Worm (Caenorhabditis elegans) whole organism, L2 larva: ENCODE results near the gene F19C7.8.
A peak's percentile ranks its signal among the peaks of the same experiment; 100 is the strongest.

Experiments used
- C34F6.9 ChIP-seq: fragments of 150-350 bp; optimal IDR thresholded peaks from 2 replicates; lab custom pipeline; 2014; ENCODE audit warnings: missing biosample characterization, missing genetic modification characterization
- F13H6.1 ChIP-seq: sonication (generic microtip); optimal IDR thresholded peaks from 2 replicates; lab custom pipeline; 2016; ENCODE audit warnings: missing genetic modification characterization, missing compliant biosample characterization
- Y55F3AM.14 ChIP-seq: fragments of 200-800 bp; sonication (Bioruptor generic); optimal IDR thresholded peaks from 2 replicates; lab custom pipeline; 2018; ENCODE audit warnings: mild to moderate bottlenecking, missing genetic modification characterization, missing compliant biosample characterization
- ZK546.5 ChIP-seq: sonication (generic microtip); optimal IDR thresholded peaks from 2 replicates; lab custom pipeline; 2017; ENCODE audit warnings: missing biosample characterization, missing genetic modification characterization
- aly-2 ChIP-seq: fragments of 150-350 bp; optimal IDR thresholded peaks from 2 replicates; lab custom pipeline; 2014; ENCODE audit warnings: missing biosample characterization, missing genetic modification characterization
- ama-1 ChIP-seq: fragments of 150-350 bp; optimal IDR thresholded peaks from 2 replicates; lab custom pipeline; 2018; ENCODE audit warnings: inconsistent platforms
- blmp-1 ChIP-seq: sonication (generic microtip); optimal IDR thresholded peaks from 2 replicates; lab custom pipeline; 2017; ENCODE audit warnings: missing genetic modification characterization, mild to moderate bottlenecking, missing compliant biosample characterization, antibody characterized with exemption, moderate library complexity; ENCODE audit not compliant: insufficient read depth
- ceh-16 ChIP-seq: fragments of 150-350 bp; optimal IDR thresholded peaks from 2 replicates; lab custom pipeline; 2014; ENCODE audit warnings: missing biosample characterization, missing genetic modification characterization
- ceh-82 ChIP-seq: fragments of 150-350 bp; optimal IDR thresholded peaks from 2 replicates; lab custom pipeline; 2014; ENCODE audit warnings: missing biosample characterization, missing genetic modification characterization
- crh-2 ChIP-seq: sonication (generic microtip); optimal IDR thresholded peaks from 2 replicates; lab custom pipeline; 2017; ENCODE audit warnings: missing biosample characterization, missing genetic modification characterization
- egl-27 ChIP-seq: sonication (generic microtip); optimal IDR thresholded peaks from 3 replicates; lab custom pipeline; 2017; ENCODE audit warnings: missing biosample characterization, missing genetic modification reagents, missing genetic modification characterization
- elt-1 ChIP-seq: fragments of 150-350 bp; optimal IDR thresholded peaks from 2 replicates; lab custom pipeline; 2014; ENCODE audit warnings: missing biosample characterization, missing genetic modification characterization
- fos-1 ChIP-seq: fragments of 150-350 bp; optimal IDR thresholded peaks from 2 replicates; lab custom pipeline; 2014; ENCODE audit warnings: missing biosample characterization, missing genetic modification characterization
- gmeb-1 ChIP-seq: fragments of 150-350 bp; optimal IDR thresholded peaks from 2 replicates; lab custom pipeline; 2014; ENCODE audit warnings: missing biosample characterization, missing genetic modification characterization
- lin-11 ChIP-seq: fragments of 150-350 bp; sonication (generic microtip); optimal IDR thresholded peaks from 2 replicates; lab custom pipeline; 2014; ENCODE audit warnings: missing biosample characterization, missing genetic modification characterization, inconsistent platforms, mixed read lengths
- lin-13 ChIP-seq: fragments of 150-350 bp; optimal IDR thresholded peaks from 2 replicates; lab custom pipeline; 2014; ENCODE audit warnings: missing biosample characterization, missing genetic modification reagents, missing genetic modification characterization
- mab-5 ChIP-seq: fragments of 150-350 bp; optimal IDR thresholded peaks from 2 replicates; lab custom pipeline; 2014; ENCODE audit warnings: missing biosample characterization, missing genetic modification characterization
- mdl-1 ChIP-seq, 2 experiments: fragments of 150-350 bp in 1 of 2; sonication (generic microtip) in 1 of 2; optimal IDR thresholded peaks; 2 replicates each; lab custom pipeline; 2017; ENCODE audit warnings: missing biosample characterization in 2 of 2, missing genetic modification characterization in 2 of 2
- nhr-129 ChIP-seq: fragments of 150-350 bp; optimal IDR thresholded peaks from 2 replicates; lab custom pipeline; 2014; ENCODE audit warnings: missing biosample characterization, missing genetic modification characterization
- nhr-21 ChIP-seq: fragments of 150-350 bp; optimal IDR thresholded peaks from 2 replicates; lab custom pipeline; 2014; ENCODE audit warnings: missing biosample characterization, missing genetic modification characterization
- nhr-237 ChIP-seq: fragments of 150-350 bp; optimal IDR thresholded peaks from 2 replicates; lab custom pipeline; 2014; ENCODE audit warnings: missing biosample characterization, missing genetic modification characterization
- nhr-25 ChIP-seq: fragments of 150-350 bp; sonication (generic microtip); optimal IDR thresholded peaks from 3 replicates; lab custom pipeline; 2014; ENCODE audit warnings: missing biosample characterization, missing genetic modification characterization
- nhr-6 ChIP-seq: fragments of 150-350 bp; optimal IDR thresholded peaks from 2 replicates; lab custom pipeline; 2014; ENCODE audit warnings: missing biosample characterization, missing genetic modification characterization
- nhr-77 ChIP-seq: fragments of 150-350 bp; optimal IDR thresholded peaks from 2 replicates; lab custom pipeline; 2014; ENCODE audit warnings: missing biosample characterization, missing genetic modification characterization
- skn-1 ChIP-seq: sonication (generic microtip); optimal IDR thresholded peaks from 2 replicates; lab custom pipeline; 2017; ENCODE audit warnings: missing biosample characterization, missing genetic modification characterization
- sma-3 ChIP-seq: sonication (generic microtip); optimal IDR thresholded peaks from 2 replicates; lab custom pipeline; 2016; ENCODE audit warnings: missing genetic modification reagents, missing genetic modification characterization, missing compliant biosample characterization
- sma-9 ChIP-seq, 2 experiments: fragments of 150-350 bp in 1 of 2; sonication (generic microtip) in 1 of 2; optimal IDR thresholded peaks; 2 replicates each; lab custom pipeline; 2014 to 2016; ENCODE audit warnings: missing genetic modification characterization in 2 of 2, mild to moderate bottlenecking in 1 of 2, missing biosample characterization in 1 of 2, missing compliant biosample characterization in 1 of 2, missing genetic modification reagents in 1 of 2, moderate library complexity in 1 of 2
- snpc-4 ChIP-seq: fragments of 150-350 bp; optimal IDR thresholded peaks from 2 replicates; lab custom pipeline; 2014; ENCODE audit warnings: missing biosample characterization, missing genetic modification characterization
- unc-39 ChIP-seq: fragments of 150-350 bp; optimal IDR thresholded peaks from 2 replicates; lab custom pipeline; 2014; ENCODE audit warnings: missing biosample characterization, missing genetic modification characterization
- unc-55 ChIP-seq: fragments of 150-350 bp; sonication (generic microtip); optimal IDR thresholded peaks from 3 replicates; lab custom pipeline; 2014; ENCODE audit warnings: missing biosample characterization, missing genetic modification reagents, missing genetic modification characterization
- unc-62 ChIP-seq: fragments of 150-350 bp; optimal IDR thresholded peaks from 2 replicates; lab custom pipeline; 2014; ENCODE audit warnings: missing biosample characterization, missing genetic modification reagents, missing genetic modification characterization
- zag-1 ChIP-seq: fragments of 150-350 bp; optimal IDR thresholded peaks from 2 replicates; lab custom pipeline; 2014; ENCODE audit warnings: missing biosample characterization, missing genetic modification characterization
- ztf-1 ChIP-seq: fragments of 200-800 bp; sonication (Bioruptor generic); conservative IDR thresholded peaks from 2 replicates; pipeline ENCODE4 v1.3.6; 2022; ENCODE audit warnings: missing genetic modification characterization, missing compliant biosample characterization
- ztf-11 ChIP-seq: sonication (generic microtip); optimal IDR thresholded peaks from 2 replicates; lab custom pipeline; 2017; ENCODE audit warnings: missing biosample characterization, missing genetic modification characterization
- ztf-4 ChIP-seq: fragments of 150-350 bp; optimal IDR thresholded peaks from 2 replicates; lab custom pipeline; 2014; ENCODE audit warnings: missing biosample characterization, missing genetic modification characterization

F19C7.8 gene

DNA sequence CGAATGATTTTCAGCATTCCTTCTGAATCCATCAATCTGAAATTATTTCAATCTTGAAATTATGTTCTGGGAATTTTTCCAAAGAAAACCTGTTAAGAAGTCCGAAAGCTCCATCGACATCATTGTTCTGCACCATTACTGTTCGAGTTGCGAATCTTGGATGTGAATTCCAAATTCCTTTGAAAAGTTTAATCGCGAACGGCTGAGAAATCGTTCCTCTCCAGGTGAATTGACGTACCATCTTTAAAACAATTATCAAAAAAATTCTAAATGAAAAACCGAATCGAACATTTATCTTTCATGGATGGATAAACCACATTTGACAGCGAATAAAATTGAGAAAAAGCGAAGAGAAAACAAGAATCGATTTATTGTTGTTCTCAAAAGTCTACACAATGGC is 21.4 kb upstream of the F19C7.8 start, which contains the start of gene mrps-21:
TSS of gene mrps-21 (minus strand) at position 241 of the 400 bp plus-strand sequence.
- peak; percentile 5 for TF ChIP-seq ama-1 (lab: Kevin White, UChicago)
- no peak for TF ChIP-seq blmp-1 (tag; lab: Kevin White, UChicago)

DNA sequence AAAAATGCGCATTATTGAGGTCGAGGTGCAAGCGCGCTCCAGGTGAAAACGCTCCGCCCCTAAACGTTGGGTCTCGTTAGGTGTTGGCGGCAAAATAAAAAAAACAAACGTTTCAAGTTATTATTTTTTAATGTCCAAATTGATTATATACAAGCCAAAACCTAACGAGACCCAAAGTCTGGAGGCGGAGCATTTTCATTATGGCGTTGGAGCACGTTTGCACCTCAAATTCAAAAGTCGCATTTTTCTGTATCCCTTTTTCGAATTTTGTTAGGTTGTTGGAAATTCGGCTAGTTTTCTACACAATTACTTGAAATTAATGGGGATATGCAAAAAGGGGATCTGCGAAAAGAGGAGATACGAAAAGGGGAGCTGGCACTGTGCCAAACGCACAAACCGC is 20.0 kb upstream of the F19C7.8 start, which contains the start of gene col-111:
TSS of gene col-111 (minus strand) at position 101 of the 400 bp plus-strand sequence.
- TF ChIP-seq egl-27 (tag; lab: Kevin White, UChicago): no peak

DNA sequence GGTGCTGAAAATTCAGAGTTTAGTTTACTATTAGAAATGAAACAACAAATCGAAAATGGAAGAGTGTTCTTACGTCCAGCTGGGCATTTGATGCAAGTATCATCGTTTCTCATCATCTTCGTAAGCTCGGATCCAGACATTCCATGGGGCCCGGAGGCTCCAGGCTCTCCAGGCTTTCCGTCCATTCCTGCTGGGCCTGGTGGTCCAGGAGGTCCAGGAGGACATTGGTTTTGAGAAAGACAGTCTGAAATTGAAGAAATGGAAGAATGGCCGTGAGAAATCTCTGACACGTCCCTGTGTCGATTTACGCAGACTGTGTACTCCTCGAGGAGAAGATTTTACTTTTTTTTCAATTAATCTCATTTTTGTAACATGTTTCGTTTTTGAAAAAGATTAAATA is 18.5 kb upstream of the F19C7.8 start:
- TF ChIP-seq ceh-16 (tag; lab: Kevin White, UChicago) (no peak), skn-1 (no peak), ZK546.5 (no peak), lin-13 (GFP tag; lab: Kevin White, UChicago) (no peak), crh-2 (tag; lab: Kevin White, UChicago) (no peak), lin-11 (tag; lab: Kevin White, UChicago) (no peak), ztf-4 (tag; lab: Kevin White, UChicago) (no peak), ceh-82 (tag; lab: Kevin White, UChicago) (no peak), aly-2 (tag; lab: Kevin White, UChicago) (no peak), snpc-4 (no peak), sma-9 (GFP tag; optimal IDR thresholded peaks at IDR 0.05; lab: Kevin White, UChicago) (no peak), sma-9 (tag; optimal IDR thresholded peaks at IDR 0.05; lab: Kevin White, UChicago) (no peak), nhr-21 (tag; lab: Kevin White, UChicago) (no peak), nhr-237 (no peak), nhr-77 (no peak), elt-1 (tag; lab: Kevin White, UChicago) (no peak), Y55F3AM.14 (no peak), unc-39 (tag; lab: Kevin White, UChicago) (no peak), unc-55 (GFP tag; lab: Kevin White, UChicago) (no peak)

DNA sequence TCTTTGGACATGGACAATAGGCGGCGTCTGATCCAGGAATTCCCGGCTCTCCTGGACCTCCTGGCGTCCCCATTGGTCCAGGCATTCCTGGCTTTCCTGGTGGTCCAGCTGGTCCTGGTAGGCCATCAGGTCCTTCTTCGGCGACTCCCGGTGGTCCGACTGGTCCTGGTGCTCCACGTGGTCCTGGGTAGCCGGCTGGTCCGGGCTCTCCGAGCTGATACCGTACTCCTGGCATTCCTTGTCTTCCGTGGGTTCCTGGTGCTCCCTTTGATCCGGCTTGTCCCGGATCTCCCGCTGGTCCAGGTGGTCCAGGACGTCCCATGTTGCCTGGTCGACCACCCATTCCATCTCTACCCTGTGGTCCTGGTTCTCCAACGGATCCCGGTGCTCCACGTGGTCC is 18.1 kb upstream of the F19C7.8 start:
- TF ChIP-seq unc-62 (GFP tag; lab: Kevin White, UChicago) (no peak), aly-2 (tag; lab: Kevin White, UChicago) (no peak), ama-1 (lab: Kevin White, UChicago) (no peak)
- TF ChIP-seq, all 48 proteins: peak for 0

DNA sequence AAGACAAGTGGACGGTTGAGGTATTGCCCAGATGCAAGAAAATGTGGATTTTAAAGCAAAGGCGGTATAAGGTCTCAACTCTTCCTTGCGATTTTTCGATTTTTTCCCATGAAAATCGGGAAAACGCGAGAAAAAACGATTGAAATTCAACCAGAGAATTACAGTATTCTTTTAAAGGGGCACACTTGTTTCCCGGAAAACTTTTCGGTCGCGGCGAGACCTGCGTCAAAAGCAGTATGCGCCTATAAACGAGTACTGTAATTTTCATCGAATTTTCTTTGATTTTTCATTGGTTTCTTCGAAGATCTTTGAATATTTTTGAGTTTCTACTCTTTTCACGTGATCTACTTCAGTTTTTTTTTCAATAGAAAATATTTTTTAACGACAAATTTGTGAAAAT is 15.8 kb upstream of the F19C7.8 start:
- no peak for TF ChIP-seq ama-1 (lab: Kevin White, UChicago)

DNA sequence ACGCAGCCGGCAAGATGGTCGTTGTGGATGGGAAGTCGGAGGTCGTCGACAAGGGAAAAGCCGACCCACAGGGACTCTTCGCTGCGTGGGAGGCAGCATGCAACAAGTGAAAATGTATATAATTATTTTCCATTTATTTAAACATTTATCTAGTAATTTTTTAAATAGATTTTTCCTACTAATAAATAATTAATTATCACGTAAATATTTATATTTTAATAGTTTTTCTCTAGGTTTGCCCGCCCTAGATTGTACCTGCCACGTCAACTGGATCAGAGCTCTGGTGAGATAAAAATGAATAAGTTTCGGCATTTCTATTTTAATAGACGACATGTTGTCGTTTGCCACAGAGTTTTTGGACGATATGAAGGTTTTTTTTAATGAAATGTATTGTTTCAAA is 15.1 kb upstream of the F19C7.8 start, which contains the start of gene psr-1:
TSS of gene psr-1 (plus strand) at position 301 of the 400 bp plus-strand sequence.
- TF ChIP-seq crh-2 (tag; lab: Kevin White, UChicago) (no peak), lin-13 (GFP tag; lab: Kevin White, UChicago) (no peak), fos-1 (tag; lab: Kevin White, UChicago) (no peak), nhr-129 (no peak), blmp-1 (tag; lab: Kevin White, UChicago) (no peak), elt-1 (tag; lab: Kevin White, UChicago) (no peak), nhr-25 (no peak)

DNA sequence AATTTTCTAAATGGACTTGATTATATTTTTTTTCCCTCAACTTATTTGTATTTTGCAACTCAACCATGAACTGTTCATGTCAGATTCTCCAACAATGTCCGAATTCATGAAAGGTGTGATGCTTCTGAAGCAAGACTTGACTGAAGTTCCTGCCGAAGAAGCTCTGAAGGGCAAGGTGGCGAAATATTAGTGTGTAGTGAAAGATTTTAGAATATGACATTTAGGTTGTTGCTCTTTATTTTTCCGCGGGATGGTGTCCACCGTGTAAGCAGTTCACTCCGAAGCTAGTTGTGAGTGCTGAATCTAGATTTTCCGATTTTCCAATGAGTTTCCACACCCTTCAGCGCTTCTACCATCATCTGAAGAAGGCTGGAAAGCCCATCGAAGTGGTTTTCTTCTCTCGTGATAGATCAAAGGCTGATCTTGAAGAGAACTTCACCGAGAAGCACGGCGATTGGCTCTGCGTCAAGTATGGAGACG is 14.5 kb upstream of the F19C7.8 start, which contains the start of gene F29B9.5:
TSS of gene F29B9.5 (plus strand) at position 51 of the 480 bp plus-strand sequence.
- no peak for TF ChIP-seq unc-62 (GFP tag; lab: Kevin White, UChicago)

DNA sequence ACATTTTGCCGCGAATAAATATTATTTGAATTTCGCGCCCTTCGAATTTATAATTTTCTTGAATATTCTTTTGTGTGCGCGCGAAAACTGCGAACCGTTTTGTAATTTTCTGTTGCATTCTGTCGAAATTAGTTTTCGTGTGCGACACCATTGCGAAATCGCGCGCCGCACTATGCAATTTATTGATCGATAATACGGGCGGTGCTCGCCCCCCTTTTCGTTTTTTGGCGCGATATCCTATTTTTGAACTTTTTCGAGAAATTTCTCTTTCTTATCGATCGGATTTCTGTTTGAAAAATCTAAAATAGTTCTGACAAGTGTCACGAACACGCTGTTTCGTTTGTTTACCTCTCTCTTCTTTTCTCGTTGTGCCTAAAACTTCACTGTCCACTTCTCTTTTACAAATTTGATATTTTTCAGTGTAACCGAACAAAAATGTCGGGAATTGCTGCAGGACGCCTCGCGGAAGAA is 12.8 kb upstream of the F19C7.8 start, which contains the start of gene ubc-9:
TSS of gene ubc-9 (plus strand) at position 421 of the 471 bp plus-strand sequence.
- peak; percentile 76 for TF ChIP-seq C34F6.9
- TF ChIP-seq nhr-6 (tag; lab: Kevin White, UChicago): no peak
- TF ChIP-seq fos-1 (tag; lab: Kevin White, UChicago): peak; percentile 32
- no peak for TF ChIP-seq mdl-1 (tag; optimal IDR thresholded peaks at IDR 0.05; lab: Kevin White, UChicago)
- TF ChIP-seq F13H6.1: peak; percentile 81
- no peak for TF ChIP-seq nhr-237
- peak; percentile 55 for TF ChIP-seq nhr-25
- TF ChIP-seq lin-11 (tag; lab: Kevin White, UChicago): peak; percentile 44
- TF ChIP-seq unc-55 (GFP tag; lab: Kevin White, UChicago): peak; percentile 87
- no peak for TF ChIP-seq ztf-1
- TF ChIP-seq sma-3 (GFP tag; lab: Kevin White, UChicago): peak; percentile 76
- TF ChIP-seq skn-1: peak; percentile 41
- TF ChIP-seq zag-1 (tag; lab: Kevin White, UChicago): peak; percentile 24
- peak; percentile 89 for TF ChIP-seq lin-13 (GFP tag; lab: Kevin White, UChicago)
- peak; percentile 78 for TF ChIP-seq nhr-129
- peak; percentile 46 for TF ChIP-seq mab-5
- peak; percentile 49 for TF ChIP-seq sma-9 (GFP tag; optimal IDR thresholded peaks at IDR 0.05; lab: Kevin White, UChicago)
- no peak for TF ChIP-seq sma-9 (tag; optimal IDR thresholded peaks at IDR 0.05; lab: Kevin White, UChicago)
- TF ChIP-seq crh-2 (tag; lab: Kevin White, UChicago): peak; percentile 63
- peak; percentile 63 for TF ChIP-seq ceh-16 (tag; lab: Kevin White, UChicago)
- TF ChIP-seq gmeb-1 (tag; lab: Kevin White, UChicago): peak; percentile 75
- peak; percentile 57 for TF ChIP-seq nhr-21 (tag; lab: Kevin White, UChicago)
- no peak for TF ChIP-seq ztf-11 (tag; lab: Kevin White, UChicago)
- TF ChIP-seq ama-1 (lab: Kevin White, UChicago): peak; percentile 74
